Worm (Caenorhabditis elegans) whole organism, L3 larva: Measurements from ENCODE around the gene ZK105.3.

Experiments used
- aly-2 ChIP-seq: fragments of 150-350 bp; optimal IDR thresholded peaks from 2 replicates; lab custom pipeline; 2014; ENCODE audit warnings: missing biosample characterization, missing genetic modification characterization
- ama-1 ChIP-seq: fragments of 150-350 bp; optimal IDR thresholded peaks from 2 replicates; lab custom pipeline; 2018
- ceh-16 ChIP-seq: sonication (generic microtip); optimal IDR thresholded peaks from 2 replicates; lab custom pipeline; 2017; ENCODE audit warnings: missing biosample characterization, missing genetic modification characterization
- ceh-28 ChIP-seq: fragments of 150-350 bp; optimal IDR thresholded peaks from 2 replicates; lab custom pipeline; 2014; ENCODE audit warnings: missing biosample characterization, missing genetic modification reagents, missing genetic modification characterization
- ceh-9 ChIP-seq: sonication (generic microtip); optimal IDR thresholded peaks from 2 replicates; lab custom pipeline; 2018; ENCODE audit warnings: missing biosample characterization, missing genetic modification characterization
- egl-27 ChIP-seq: sonication (generic microtip); optimal IDR thresholded peaks from 4 replicates; lab custom pipeline; 2017; ENCODE audit warnings: missing biosample characterization, missing genetic modification reagents, missing genetic modification characterization
- egl-5 ChIP-seq: fragments of 150-350 bp; optimal IDR thresholded peaks from 2 replicates; lab custom pipeline; 2017; ENCODE audit warnings: missing biosample characterization, missing genetic modification reagents, missing genetic modification characterization, inconsistent platforms
- elt-1 ChIP-seq: fragments of 150-350 bp; optimal IDR thresholded peaks from 2 replicates; lab custom pipeline; 2014; ENCODE audit warnings: missing biosample characterization, missing genetic modification characterization
- elt-2 ChIP-seq: sonication (generic microtip); optimal IDR thresholded peaks from 2 replicates; lab custom pipeline; 2016; ENCODE audit warnings: missing genetic modification reagents, mild to moderate bottlenecking, missing genetic modification characterization, missing compliant biosample characterization
- elt-3 ChIP-seq, 3 experiments: fragments of 150-350 bp in 1 of 3; sonication (generic microtip) in 2 of 3; optimal IDR thresholded peaks; 2 replicates in 2 of 3; 4 replicates in 1 of 3; lab custom pipeline; 2014 to 2017; ENCODE audit warnings: missing biosample characterization in 3 of 3, missing genetic modification characterization in 3 of 3
- eor-1 ChIP-seq, 2 experiments: fragments of 150-350 bp; optimal IDR thresholded peaks; 2 replicates each; lab custom pipeline; 2014 to 2018; ENCODE audit warnings: missing biosample characterization in 2 of 2, missing genetic modification characterization in 2 of 2
- fkh-10 ChIP-seq: sonication (generic microtip); optimal IDR thresholded peaks from 2 replicates; lab custom pipeline; 2017; ENCODE audit warnings: missing biosample characterization, missing genetic modification reagents, missing genetic modification characterization
- fkh-2 ChIP-seq: fragments of 150-350 bp; optimal IDR thresholded peaks from 2 replicates; lab custom pipeline; 2014; ENCODE audit warnings: missing biosample characterization, missing genetic modification reagents, missing genetic modification characterization
- fos-1 ChIP-seq: fragments of 150-350 bp; optimal IDR thresholded peaks from 2 replicates; lab custom pipeline; 2014; ENCODE audit warnings: missing biosample characterization, missing genetic modification characterization
- hmg-11 ChIP-seq: sonication (generic microtip); optimal IDR thresholded peaks from 2 replicates; lab custom pipeline; 2016; ENCODE audit warnings: missing genetic modification characterization, missing compliant biosample characterization
- jun-1 ChIP-seq: fragments of 150-350 bp; optimal IDR thresholded peaks from 2 replicates; lab custom pipeline; 2014; ENCODE audit warnings: missing biosample characterization, missing genetic modification reagents, missing genetic modification characterization
- lin-15B ChIP-seq: fragments of 150-350 bp; optimal IDR thresholded peaks from 2 replicates; lab custom pipeline; 2014; ENCODE audit warnings: missing biosample characterization, missing genetic modification characterization
- lin-39 ChIP-seq: fragments of 150-350 bp; optimal IDR thresholded peaks from 2 replicates; lab custom pipeline; 2018; ENCODE audit warnings: missing biosample characterization, missing genetic modification reagents, missing genetic modification characterization
- lsy-12 ChIP-seq: sonication (generic microtip); optimal IDR thresholded peaks from 2 replicates; lab custom pipeline; 2016; ENCODE audit warnings: mild to moderate bottlenecking, missing genetic modification characterization, missing compliant biosample characterization
- nfya-1 ChIP-seq: sonication (generic microtip); optimal IDR thresholded peaks from 2 replicates; lab custom pipeline; 2017; ENCODE audit warnings: missing genetic modification characterization, mild to moderate bottlenecking, missing compliant biosample characterization, antibody characterized with exemption, moderate library complexity; ENCODE audit not compliant: insufficient read depth
- nhr-12 ChIP-seq: fragments of 150-350 bp; optimal IDR thresholded peaks from 2 replicates; lab custom pipeline; 2014; ENCODE audit warnings: missing biosample characterization, missing genetic modification characterization
- nhr-23 ChIP-seq: fragments of 150-350 bp; optimal IDR thresholded peaks from 2 replicates; lab custom pipeline; 2014; ENCODE audit warnings: missing biosample characterization, missing genetic modification reagents, missing genetic modification characterization
- nhr-237 ChIP-seq: fragments of 150-350 bp; optimal IDR thresholded peaks from 2 replicates; lab custom pipeline; 2014; ENCODE audit warnings: missing biosample characterization, missing genetic modification characterization
- nhr-25 ChIP-seq: sonication (generic microtip); optimal IDR thresholded peaks from 2 replicates; lab custom pipeline; 2017; ENCODE audit warnings: missing biosample characterization, missing genetic modification characterization
- nhr-28 ChIP-seq: fragments of 150-350 bp; optimal IDR thresholded peaks from 2 replicates; lab custom pipeline; 2014; ENCODE audit warnings: missing biosample characterization, missing genetic modification characterization
- nhr-43 ChIP-seq: sonication (generic microtip); optimal IDR thresholded peaks from 2 replicates; lab custom pipeline; 2016; ENCODE audit warnings: mild to moderate bottlenecking, missing genetic modification characterization, missing compliant biosample characterization; ENCODE audit not compliant: poor library complexity, severe bottlenecking
- nhr-67 ChIP-seq: fragments of 150-350 bp; optimal IDR thresholded peaks from 2 replicates; lab custom pipeline; 2014; ENCODE audit warnings: missing biosample characterization, missing genetic modification characterization
- nhr-76 ChIP-seq: fragments of 150-350 bp; sonication (generic microtip); optimal IDR thresholded peaks from 5 replicates; lab custom pipeline; 2014; ENCODE audit warnings: missing biosample characterization, missing genetic modification characterization
- nhr-77 ChIP-seq: fragments of 150-350 bp; optimal IDR thresholded peaks from 2 replicates; lab custom pipeline; 2014; ENCODE audit warnings: missing biosample characterization, missing genetic modification characterization
- pha-4 ChIP-seq: fragments of 150-350 bp; optimal IDR thresholded peaks from 2 replicates; lab custom pipeline; 2014; ENCODE audit warnings: missing biosample characterization, missing genetic modification reagents, missing genetic modification characterization
- pqm-1 ChIP-seq: fragments of 150-350 bp; optimal IDR thresholded peaks from 2 replicates; lab custom pipeline; 2017; ENCODE audit warnings: missing biosample characterization, missing genetic modification characterization, inconsistent platforms
- sea-2 ChIP-seq: fragments of 150-350 bp; sonication (generic microtip); optimal IDR thresholded peaks from 4 replicates; lab custom pipeline; 2014; ENCODE audit warnings: missing biosample characterization, missing genetic modification reagents, missing genetic modification characterization
- skn-1 ChIP-seq: fragments of 150-350 bp; optimal IDR thresholded peaks from 2 replicates; lab custom pipeline; 2014; ENCODE audit warnings: missing biosample characterization, missing genetic modification characterization
- snpc-4 ChIP-seq: fragments of 150-350 bp; optimal IDR thresholded peaks from 2 replicates; lab custom pipeline; 2014; ENCODE audit warnings: missing biosample characterization, missing genetic modification characterization
- tbx-2 ChIP-seq: sonication (generic microtip); optimal IDR thresholded peaks from 2 replicates; lab custom pipeline; 2016; ENCODE audit warnings: mild to moderate bottlenecking, missing genetic modification characterization, missing compliant biosample characterization
- unc-39 ChIP-seq: sonication (generic microtip); optimal IDR thresholded peaks from 4 replicates; lab custom pipeline; 2017; ENCODE audit warnings: missing biosample characterization, missing genetic modification characterization
- unc-62 ChIP-seq: fragments of 150-350 bp; sonication (generic microtip); optimal IDR thresholded peaks from 4 replicates; lab custom pipeline; 2014; ENCODE audit warnings: missing biosample characterization, missing genetic modification reagents, missing genetic modification characterization
- ztf-11 ChIP-seq: fragments of 150-350 bp; optimal IDR thresholded peaks from 2 replicates; lab custom pipeline; 2014; ENCODE audit warnings: missing biosample characterization, missing genetic modification characterization
- ztf-4 ChIP-seq: fragments of 150-350 bp; optimal IDR thresholded peaks from 2 replicates; lab custom pipeline; 2014; ENCODE audit warnings: missing biosample characterization, missing genetic modification characterization

Gene ZK105.3

ce11 chrV:7733240-7733765 lies 36.4 kb downstream of the ZK105.3 start:
- no peak for TF ChIP-seq ama-1 (lab: Kevin White, UChicago)
- TF ChIP-seq elt-3 (tag; optimal IDR thresholded peaks at IDR 0.05; lab: Kevin White, UChicago): no peak
- no peak for TF ChIP-seq nhr-43
- no peak for TF ChIP-seq lin-15B (tag; lab: Kevin White, UChicago)
- no peak for TF ChIP-seq pqm-1 (tag; lab: Kevin White, UChicago)
- TF ChIP-seq nhr-25 (tag; lab: Kevin White, UChicago): no peak
- no peak for TF ChIP-seq skn-1

ce11 chrV:7734909-7735308 lies 38.0 kb downstream of the ZK105.3 start, which contains the start of gene clic-1:
Gene clic-1, minus strand, starts transcription at chrV:7734911.
- no peak for TF ChIP-seq elt-1 (tag; lab: Kevin White, UChicago)
- no peak for TF ChIP-seq nhr-76 (tag; lab: Kevin White, UChicago)
- TF ChIP-seq nhr-28 (tag; lab: Kevin White, UChicago): no peak
- peak; percentile 82 for TF ChIP-seq lin-39 (tag; lab: Kevin White, UChicago)
- peak; percentile 76 for TF ChIP-seq nfya-1
- TF ChIP-seq nhr-23 (tag; lab: Kevin White, UChicago): peak; percentile 66
- peak; percentile 64 for TF ChIP-seq lin-15B (tag; lab: Kevin White, UChicago)
- TF ChIP-seq jun-1 (tag; lab: Kevin White, UChicago): no peak
- TF ChIP-seq egl-5: peak; percentile 23
- peak; percentile 77 for TF ChIP-seq pha-4 (tag; lab: Kevin White, UChicago)
- peak; percentile 28 for TF ChIP-seq ama-1 (lab: Kevin White, UChicago)
- no peak for TF ChIP-seq nhr-43
- TF ChIP-seq nhr-67: no peak
- peak; percentile 31 for TF ChIP-seq fkh-10 (GFP tag; lab: Kevin White, UChicago)
- no peak for TF ChIP-seq ceh-9 (tag; lab: Kevin White, UChicago)
- no peak for TF ChIP-seq aly-2 (tag; lab: Kevin White, UChicago)
- no peak for TF ChIP-seq lsy-12 (tag; lab: Kevin White, UChicago)
- no peak for TF ChIP-seq eor-1 (tag; optimal IDR thresholded peaks at IDR 0.05; lab: Kevin White, UChicago)
- no peak for TF ChIP-seq egl-27 (tag; lab: Kevin White, UChicago)
- peak; percentile 7 for TF ChIP-seq snpc-4
- no peak for TF ChIP-seq fkh-2 (tag; lab: Kevin White, UChicago)
- TF ChIP-seq sea-2: no peak
- TF ChIP-seq elt-2 (tag; lab: Kevin White, UChicago): peak; percentile 4
- TF ChIP-seq unc-39 (tag; lab: Kevin White, UChicago): no peak
- TF ChIP-seq ceh-28 (tag; lab: Kevin White, UChicago): peak; percentile 5
- TF ChIP-seq nhr-25 (tag; lab: Kevin White, UChicago): peak; percentile 65
- no peak for TF ChIP-seq ztf-4 (tag; lab: Kevin White, UChicago)
- no peak for TF ChIP-seq nhr-237
- no peak for TF ChIP-seq pqm-1 (tag; lab: Kevin White, UChicago)
- no peak for TF ChIP-seq ceh-16
- no peak for TF ChIP-seq nhr-12
- TF ChIP-seq skn-1: peak; percentile 83
- TF ChIP-seq nhr-77 (tag; lab: Kevin White, UChicago): no peak
- no peak for TF ChIP-seq fos-1 (tag; lab: Kevin White, UChicago)
- TF ChIP-seq hmg-11 (tag; lab: Kevin White, UChicago): peak; percentile 57
- no peak for TF ChIP-seq tbx-2 (tag; lab: Kevin White, UChicago)

ce11 chrV:7735319-7735718 lies 38.4 kb downstream of the ZK105.3 start, which contains the start of gene srr-10:
Gene srr-10, plus strand, starts transcription at chrV:7735619.
- TF ChIP-seq egl-5: no peak
- no peak for TF ChIP-seq ama-1 (lab: Kevin White, UChicago)
- TF ChIP-seq unc-62 (GFP tag; lab: Kevin White, UChicago): no peak
- TF ChIP-seq, all 47 proteins: peak for 0

- TF ChIP-seq nhr-43 (no peak), ceh-9 (tag; lab: Kevin White, UChicago) (no peak), elt-1 (tag; lab: Kevin White, UChicago) (no peak), tbx-2 (tag; lab: Kevin White, UChicago) (no peak), ztf-11 (tag; lab: Kevin White, UChicago) (no peak), nhr-67 (no peak)
Measured at ce11 chrV:7737710-7738109, 40.8 kb downstream of the ZK105.3 start, which contains the start of gene srr-9. Gene srr-9, plus strand, starts transcription at chrV:7738010.
